Fruit fly (Drosophila melanogaster) whole organism, wandering third instar larva: ENCODE data around the gene CG31446.

Experiments used
- Abd-B ChIP-seq: fragments of >200 bp; optimal IDR thresholded peaks from 2 replicates; lab custom pipeline; 2017; ENCODE audit warnings: missing biosample characterization, missing genetic modification characterization
- CG32264 ChIP-seq: fragments of 200-800 bp; sonication (Bioruptor generic); optimal IDR thresholded peaks from 2 replicates; lab custom pipeline; 2016; ENCODE audit warnings: missing biosample characterization, missing genetic modification characterization
- CG9705 ChIP-seq: fragments of 200-800 bp; sonication (Bioruptor generic); optimal IDR thresholded peaks from 2 replicates; lab custom pipeline; 2018; ENCODE audit warnings: missing biosample characterization, mild to moderate bottlenecking, missing genetic modification characterization
- CrebA ChIP-seq: fragments of 200-800 bp; sonication (Bioruptor generic); optimal IDR thresholded peaks from 2 replicates; lab custom pipeline; 2016; ENCODE audit warnings: missing biosample characterization, mild to moderate bottlenecking, missing genetic modification characterization, borderline replicate concordance
- Dfd ChIP-seq: fragments of >200 bp; optimal IDR thresholded peaks from 2 replicates; lab custom pipeline; 2017; ENCODE audit warnings: missing biosample characterization, missing genetic modification characterization
- Dif ChIP-seq: fragments of 200-275, 200-300 bp; sonication (Bioruptor generic); optimal IDR thresholded peaks from 2 replicates; lab custom pipeline; 2018; ENCODE audit warnings: missing biosample characterization, missing genetic modification characterization; ENCODE audit not compliant: partially characterized antibody
- GATAd ChIP-seq: sonication (Bioruptor generic); optimal IDR thresholded peaks from 2 replicates; lab custom pipeline; 2016; ENCODE audit warnings: missing biosample characterization, missing genetic modification characterization
- HLH106 ChIP-seq: fragments of 200-800 bp; optimal IDR thresholded peaks from 3 replicates; lab custom pipeline; 2019; ENCODE audit warnings: missing biosample characterization, mild to moderate bottlenecking, missing genetic modification characterization, moderate library complexity
- Hnf4 ChIP-seq: fragments of 200-800 bp; sonication (Bioruptor generic); optimal IDR thresholded peaks from 2 replicates; lab custom pipeline; 2016; ENCODE audit warnings: missing biosample characterization, mild to moderate bottlenecking, missing genetic modification characterization
- Hr78 ChIP-seq: fragments of >200 bp; optimal IDR thresholded peaks from 2 replicates; lab custom pipeline; 2017; ENCODE audit warnings: missing biosample characterization, missing genetic modification characterization
- Mio ChIP-seq: sonication (Bioruptor generic); optimal IDR thresholded peaks from 2 replicates; lab custom pipeline; 2016; ENCODE audit warnings: missing biosample characterization, missing genetic modification characterization
- Myc ChIP-seq: fragments of >200 bp; optimal IDR thresholded peaks from 2 replicates; lab custom pipeline; 2017
- N ChIP-seq: fragments of >200 bp; optimal IDR thresholded peaks from 2 replicates; lab custom pipeline; 2018; ENCODE audit warnings: missing biosample characterization, missing external identifiers, missing genetic modification characterization
- OdsH ChIP-seq: fragments of 200-800 bp; sonication (Bioruptor generic); optimal IDR thresholded peaks from 2 replicates; lab custom pipeline; 2016; ENCODE audit warnings: missing biosample characterization, mild to moderate bottlenecking, missing genetic modification characterization
- Rel ChIP-seq, 2 experiments: fragments of 200-800 bp; sonication (Bioruptor generic) in 1 of 2; optimal IDR thresholded peaks; 2 replicates in 1 of 2; 3 replicates in 1 of 2; lab custom pipeline; 2016 to 2019; ENCODE audit warnings: mild to moderate bottlenecking in 2 of 2, missing biosample characterization in 2 of 2, missing genetic modification characterization in 2 of 2, moderate library complexity in 1 of 2
- Sp1 ChIP-seq: fragments of 200-800 bp; sonication (Bioruptor generic); optimal IDR thresholded peaks from 3 replicates; lab custom pipeline; 2019; ENCODE audit warnings: missing biosample characterization, mild to moderate bottlenecking, missing genetic modification characterization, moderate library complexity
- Vsx2 ChIP-seq: fragments of 200-300, 225-300 bp; sonication (Bioruptor generic); optimal IDR thresholded peaks from 2 replicates; lab custom pipeline; 2018; ENCODE audit warnings: missing biosample characterization, missing genetic modification characterization; ENCODE audit not compliant: partially characterized antibody
- brk ChIP-seq: fragments of 200-800 bp; sonication (Bioruptor generic); optimal IDR thresholded peaks from 2 replicates; lab custom pipeline; 2016; ENCODE audit warnings: missing biosample characterization, mild to moderate bottlenecking, missing genetic modification characterization
- dl ChIP-seq, 2 experiments: fragments of 175-275, 200-275 bp in 1 of 2; fragments of 200-275 bp in 1 of 2; sonication (Bioruptor generic); optimal IDR thresholded peaks; lab custom pipeline; 2018; ENCODE audit warnings: mild to moderate bottlenecking in 2 of 2, missing biosample characterization in 2 of 2, missing genetic modification characterization in 2 of 2, moderate library complexity in 2 of 2; ENCODE audit not compliant: partially characterized antibody in 2 of 2, insufficient read depth in 1 of 2
- dmrt93B ChIP-seq: fragments of 200-800 bp; sonication (Bioruptor generic); optimal IDR thresholded peaks from 2 replicates; lab custom pipeline; 2018; ENCODE audit warnings: missing biosample characterization, mild to moderate bottlenecking, missing genetic modification characterization
- dsf ChIP-seq: sonication (Bioruptor generic); optimal IDR thresholded peaks from 2 replicates; lab custom pipeline; 2016; ENCODE audit warnings: missing biosample characterization, missing genetic modification characterization, borderline replicate concordance
- ey ChIP-seq: fragments of 200-800 bp; sonication (Bioruptor generic); optimal IDR thresholded peaks from 2 replicates; lab custom pipeline; 2016; ENCODE audit warnings: missing biosample characterization, missing genetic modification characterization
- foxo ChIP-seq, 2 experiments: fragments of 200-800 bp; sonication (Bioruptor generic); optimal IDR thresholded peaks; 2 replicates in 1 of 2; 3 replicates in 1 of 2; lab custom pipeline; 2016 to 2017; ENCODE audit warnings: missing biosample characterization in 2 of 2, missing genetic modification characterization in 2 of 2
- fru ChIP-seq: fragments of 200-800 bp; sonication (Bioruptor generic); optimal IDR thresholded peaks from 3 replicates; lab custom pipeline; 2016; ENCODE audit warnings: missing biosample characterization, mild to moderate bottlenecking, missing genetic modification characterization
- lola ChIP-seq: fragments of >200 bp; optimal IDR thresholded peaks from 2 replicates; lab custom pipeline; 2017; ENCODE audit warnings: missing biosample characterization, missing genetic modification characterization
- psq ChIP-seq: fragments of 200-800 bp; sonication (Bioruptor generic); optimal IDR thresholded peaks from 3 replicates; lab custom pipeline; 2017; ENCODE audit warnings: missing biosample characterization, mild to moderate bottlenecking, missing genetic modification characterization, moderate library complexity
- rgr ChIP-seq: fragments of 200-800 bp; sonication (Bioruptor generic); optimal IDR thresholded peaks from 3 replicates; lab custom pipeline; 2016; ENCODE audit warnings: missing biosample characterization, mild to moderate bottlenecking, missing genetic modification characterization
- sage ChIP-seq: fragments of 200-800 bp; sonication (Bioruptor generic); optimal IDR thresholded peaks from 2 replicates; lab custom pipeline; 2016; ENCODE audit warnings: missing biosample characterization, mild to moderate bottlenecking, missing genetic modification characterization
- sv ChIP-seq: fragments of 200-800 bp; sonication (Bioruptor generic); optimal IDR thresholded peaks from 3 replicates; lab custom pipeline; 2016; ENCODE audit warnings: missing biosample characterization, missing genetic modification characterization
- tai ChIP-seq: sonication (Bioruptor generic); optimal IDR thresholded peaks from 2 replicates; lab custom pipeline; 2016; ENCODE audit warnings: missing biosample characterization, missing genetic modification characterization
- usp ChIP-seq: fragments of >200 bp; optimal IDR thresholded peaks from 2 replicates; lab custom pipeline; 2017; ENCODE audit warnings: missing biosample characterization, missing genetic modification characterization
- woc ChIP-seq: sonication (Bioruptor generic); optimal IDR thresholded peaks from 2 replicates; lab custom pipeline; 2016; ENCODE audit warnings: missing biosample characterization, mild to moderate bottlenecking, missing genetic modification characterization

Gene CG31446

dm6 chr3R:15696461-15697044 is 3.7 kb downstream of the CG31446 start:
- TF ChIP-seq sage (GFP tag; lab: Kevin White, UChicago), result no peak
- no peak for TF ChIP-seq CrebA (GFP tag; lab: Kevin White, UChicago)
- TF ChIP-seq Myc, result no peak
- no peak for TF ChIP-seq N (GFP tag; lab: Kevin White, UChicago)
- no peak for TF ChIP-seq CG32264
- no peak for TF ChIP-seq dsf
- no peak for TF ChIP-seq ey (GFP tag; lab: Kevin White, UChicago)
- no peak for TF ChIP-seq Abd-B (GFP tag; lab: Kevin White, UChicago)
- no peak for TF ChIP-seq Dfd (GFP tag; lab: Kevin White, UChicago)
- no peak for TF ChIP-seq Mio
- TF ChIP-seq lola (GFP tag; lab: Kevin White, UChicago), result no peak

dm6 chr3R:15700801-15701200 is 7.9 kb downstream of the CG31446 start:
- TF ChIP-seq Sp1 (GFP tag; lab: Kevin White, UChicago) (no peak), foxo (GFP tag; optimal IDR thresholded peaks at IDR 0.05; lab: Kevin White, UChicago) (no peak), OdsH (GFP tag; lab: Kevin White, UChicago) (no peak), CrebA (GFP tag; lab: Kevin White, UChicago) (no peak), Hr78 (GFP tag; lab: Kevin White, UChicago) (no peak), Hnf4 (no peak), ey (GFP tag; lab: Kevin White, UChicago) (no peak), dmrt93B (GFP tag; lab: Kevin White, UChicago) (no peak), Dif (no peak), Myc (no peak), fru (GFP tag; lab: Kevin White, UChicago) (no peak), woc (GFP tag; lab: Kevin White, UChicago) (no peak), tai (GFP tag; lab: Kevin White, UChicago) (no peak)

- TF ChIP-seq OdsH (GFP tag; lab: Kevin White, UChicago) (no peak), GATAd (GFP tag; lab: Kevin White, UChicago) (no peak), Hnf4 (no peak), CrebA (GFP tag; lab: Kevin White, UChicago) (no peak), rgr (GFP tag; lab: Kevin White, UChicago) (no peak), CG32264 (no peak), lola (GFP tag; lab: Kevin White, UChicago) (no peak), sv (no peak), woc (GFP tag; lab: Kevin White, UChicago) (no peak), Mio (no peak), Dif (no peak), usp (no peak)
These were observed 11.5 kb downstream of the CG31446 start, which contains the start of gene CG5404 for dm6 chr3R:15704376-15704775. CG5404 (plus strand) TSS chr3R:15704676.

dm6 chr3R:15716485-15716884 is 23.6 kb downstream of the CG31446 start, which contains the start of gene CG31294:
CG31294 (minus strand) TSS chr3R:15716585.
- TF ChIP-seq rgr (GFP tag; lab: Kevin White, UChicago) (no peak), psq (no peak), dsf (no peak), brk (GFP tag; lab: Kevin White, UChicago) (no peak), HLH106 (tag; lab: Kevin White, UChicago) (no peak), woc (GFP tag; lab: Kevin White, UChicago) (no peak), GATAd (GFP tag; lab: Kevin White, UChicago) (no peak), CG32264 (no peak), Abd-B (GFP tag; lab: Kevin White, UChicago) (no peak), Vsx2 (GFP tag; lab: Kevin White, UChicago) (no peak), lola (GFP tag; lab: Kevin White, UChicago) (no peak), CG9705 (GFP tag; lab: Kevin White, UChicago) (no peak), sv (no peak), dl (GFP tag; optimal IDR thresholded peaks at IDR 0.05; lab: Kevin White, UChicago; ENCODE audit: insufficient read depth in 1 of 2, partially characterized antibody in 2 of 2) (no peak), Rel (GFP tag; optimal IDR thresholded peaks at IDR 0.05; lab: Kevin White, UChicago) (no peak), Rel (tag; optimal IDR thresholded peaks at IDR 0.05; lab: Kevin White, UChicago) (no peak), ey (GFP tag; lab: Kevin White, UChicago) (no peak), Hr78 (GFP tag; lab: Kevin White, UChicago) (no peak), OdsH (GFP tag; lab: Kevin White, UChicago) (no peak)
